Fruit fly (Drosophila melanogaster): ENCODE measurements around the gene CG32533.

The CG32533 gene

dm6 chrX:19505334-19506185 lies 26.3 kb upstream of the CG32533 start (continued):
- peak; percentile 34 for TF ChIP-seq CG17829 (tag; optimal IDR thresholded peaks at IDR 0.05)
- no peak for TF ChIP-seq CG6765 (GFP tag; optimal IDR thresholded peaks at IDR 0.05)
- TF ChIP-seq PHDP (tag; optimal IDR thresholded peaks at IDR 0.05), result no peak
- TF ChIP-seq Dad (GFP tag; optimal IDR thresholded peaks at IDR 0.05), result peak; percentile 50
- TF ChIP-seq Oli (tag; optimal IDR thresholded peaks at IDR 0.05), result no peak
- peak; percentile 56 for TF ChIP-seq E2f2 (GFP tag; IDR thresholded peaks at IDR 0.05)
- TF ChIP-seq gem (tag; optimal IDR thresholded peaks at IDR 0.05), result no peak
- TF ChIP-seq Asciz (GFP tag; optimal IDR thresholded peaks at IDR 0.05), result no peak
- TF ChIP-seq CG17359 (tag; optimal IDR thresholded peaks at IDR 0.05), result peak; percentile 11
- TF ChIP-seq luna (GFP tag; optimal IDR thresholded peaks at IDR 0.05), result no peak
- TF ChIP-seq gce (GFP tag; IDR thresholded peaks at IDR 0.05), result 0 out of 3 replicates have a peak, but pooled peaks have one; percentile 28
- TF ChIP-seq sob (GFP tag; IDR thresholded peaks at IDR 0.05), result peak; percentile 52
- peak; percentile 2 for TF ChIP-seq vfl (GFP tag; optimal IDR thresholded peaks at IDR 0.05)
- no peak for TF ChIP-seq CG8944 (GFP tag; optimal IDR thresholded peaks at IDR 0.05)
- no peak for TF ChIP-seq H15 (GFP tag; IDR thresholded peaks at IDR 0.05)
- peak; percentile 15 for TF ChIP-seq wek (GFP tag; optimal IDR thresholded peaks at IDR 0.05)
- TF ChIP-seq CG11695 (GFP tag; IDR thresholded peaks at IDR 0.05), result 0 out of 3 replicates have a peak, but pooled peaks have one; percentile 16
- no peak for TF ChIP-seq CG9437 (GFP tag; optimal IDR thresholded peaks at IDR 0.05)
- TF ChIP-seq Sin3A (optimal IDR thresholded peaks at IDR 0.05), result peak; percentile 44
- TF ChIP-seq zf30C (GFP tag; optimal IDR thresholded peaks at IDR 0.05), result peak; percentile 20
- TF ChIP-seq HHEX (GFP tag; optimal IDR thresholded peaks at IDR 0.05), result no peak
- peak; percentile 29 for TF ChIP-seq CTCF (GFP tag; optimal IDR thresholded peaks at IDR 0.05)
- peak; percentile 29 for TF ChIP-seq CG6813 (GFP tag; optimal IDR thresholded peaks at IDR 0.05)
- TF ChIP-seq gfzf (GFP tag; optimal IDR thresholded peaks at IDR 0.05), result peak; percentile 48
- TF ChIP-seq ci (GFP tag; IDR thresholded peaks at IDR 0.05), result peak; percentile 17; the same call in 1 of the 3 replicates
- TF ChIP-seq CG4820 (GFP tag; optimal IDR thresholded peaks at IDR 0.05), result no peak
- TF ChIP-seq CG33557 (GFP tag; optimal IDR thresholded peaks at IDR 0.05), result no peak
- no peak for TF ChIP-seq CG15011 (GFP tag; optimal IDR thresholded peaks at IDR 0.05)
- TF ChIP-seq CG9727 (GFP tag; optimal IDR thresholded peaks at IDR 0.05), result peak; percentile 14
- no peak for TF ChIP-seq org-1 (GFP tag; optimal IDR thresholded peaks at IDR 0.05)
- TF ChIP-seq tio (GFP tag; optimal IDR thresholded peaks at IDR 0.05), result no peak
- TF ChIP-seq HmgD (GFP tag; optimal IDR thresholded peaks at IDR 0.05), result peak; percentile 18
- peak; percentile 90 for TF ChIP-seq chinmo (GFP tag; IDR thresholded peaks at IDR 0.05; ENCODE audit: partially characterized antibody)
- TF ChIP-seq ab (GFP tag; optimal IDR thresholded peaks at IDR 0.05), result no peak
- peak; percentile 40 for TF ChIP-seq Side (GFP tag; optimal IDR thresholded peaks at IDR 0.05)
- TF ChIP-seq tgo (GFP tag; IDR thresholded peaks at IDR 0.05), result peak; percentile 34; the same call in 1 of the 3 replicates
- no peak for TF ChIP-seq CG10321 (GFP tag; IDR thresholded peaks at IDR 0.05)
- TF ChIP-seq kah (GFP tag; optimal IDR thresholded peaks at IDR 0.05), result peak; percentile 7
- TF ChIP-seq CG12219 (GFP tag; optimal IDR thresholded peaks at IDR 0.05), result no peak
- TF ChIP-seq CG5953 (GFP tag; IDR thresholded peaks at IDR 0.05), result no peak
- TF ChIP-seq CG14441 (GFP tag; IDR thresholded peaks at IDR 0.05), result no peak
- peak; percentile 2 for TF ChIP-seq CG13775 (GFP tag; optimal IDR thresholded peaks at IDR 0.05)
- TF ChIP-seq ERR (GFP tag; optimal IDR thresholded peaks at IDR 0.05), result peak; percentile 72
- no peak for TF ChIP-seq CG7372 (GFP tag; IDR thresholded peaks at IDR 0.05)
- peak; percentile 7 for TF ChIP-seq Dip3 (GFP tag; optimal IDR thresholded peaks at IDR 0.05)
- no peak for TF ChIP-seq Atf3 (GFP tag; optimal IDR thresholded peaks at IDR 0.05)
- TF ChIP-seq lab (GFP tag; optimal IDR thresholded peaks at IDR 0.05), result no peak
- TF ChIP-seq CG13894 (tag; optimal IDR thresholded peaks at IDR 0.05), result peak; percentile 62
- no peak for TF ChIP-seq CG30020 (tag; optimal IDR thresholded peaks at IDR 0.05)
- no peak for TF ChIP-seq az2 (GFP tag; optimal IDR thresholded peaks at IDR 0.05)
